Worm (Caenorhabditis elegans): ENCODE results near the gene flp-25.

Gene flp-25

DNA sequence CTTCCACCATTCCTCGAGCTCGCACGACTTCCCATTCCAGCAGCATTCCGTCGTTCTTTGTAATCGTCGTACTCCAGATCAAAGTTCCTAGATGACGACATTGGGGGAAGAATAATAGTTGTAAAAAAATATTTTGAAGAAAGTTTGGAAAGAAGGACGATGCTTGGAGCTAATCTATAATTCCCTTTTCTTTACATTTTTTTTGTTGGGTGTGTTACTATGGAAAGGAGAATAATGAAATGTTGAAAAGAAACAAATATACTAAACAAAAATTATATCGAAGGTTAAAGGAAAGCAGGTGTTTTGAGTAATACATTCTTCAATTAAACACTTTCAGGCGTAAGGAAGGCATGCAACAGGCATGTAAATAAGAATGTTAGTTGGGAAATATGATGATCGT is 32.1 kb upstream of the flp-25 start, which contains the start of gene C40H1.3:
Gene C40H1.3 (minus strand): TSS at position 101 of the 400 bp plus-strand sequence.
- TF ChIP-seq cog-1 (tag; optimal IDR thresholded peaks at IDR 0.05) (no peak), T22C8.4 (GFP tag; IDR thresholded peaks at IDR 0.05) (no peak), ztf-23 (GFP tag; IDR thresholded peaks at IDR 0.05) (no peak), tab-1 (GFP tag; IDR thresholded peaks at IDR 0.05) (no peak), ref-1 (GFP tag; conservative IDR thresholded peaks at IDR 0.05) (no peak), flt-1 (GFP tag; IDR thresholded peaks at IDR 0.05) (no peak), ztf-29 (GFP tag; IDR thresholded peaks at IDR 0.05) (no peak), klf-2 (GFP tag; conservative IDR thresholded peaks at IDR 0.05) (no peak), med-1 (GFP tag; optimal IDR thresholded peaks at IDR 0.05; ENCODE audit: insufficient read depth) (no peak)

DNA sequence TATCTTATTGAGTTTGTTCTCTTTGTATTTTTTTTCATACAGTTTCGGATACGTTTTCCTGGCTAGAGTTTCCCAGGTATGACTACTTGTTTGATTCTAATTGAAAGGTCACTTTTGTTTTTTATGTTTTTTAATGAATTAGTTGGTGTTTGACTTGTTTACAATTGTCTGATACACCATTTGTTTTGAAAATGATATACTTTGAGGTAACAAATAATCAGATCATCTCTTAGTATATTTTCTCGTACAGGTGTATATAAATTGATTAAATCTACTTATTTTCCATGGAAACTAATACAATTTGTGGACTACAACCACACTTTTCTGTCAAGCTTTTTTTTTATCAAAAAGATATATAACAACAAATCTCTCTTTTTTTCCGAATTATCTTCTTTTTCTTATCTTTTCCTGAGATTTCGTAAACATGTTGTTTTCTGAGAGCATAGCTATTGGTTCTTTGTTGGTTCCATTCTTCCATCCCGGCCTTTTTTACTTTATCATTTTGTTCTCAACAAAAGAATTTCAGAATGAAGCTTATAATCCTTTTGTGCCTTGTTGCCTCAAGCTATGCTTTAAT is 31.4 kb upstream of the flp-25 start, which contains the start of gene ttr-5:
Gene ttr-5 (plus strand): TSS at position 527 of the 577 bp plus-strand sequence.
- no peak for TF ChIP-seq ztf-23 (GFP tag; IDR thresholded peaks at IDR 0.05)
- no peak for TF ChIP-seq ztf-29 (GFP tag; IDR thresholded peaks at IDR 0.05)
- TF ChIP-seq tab-1 (GFP tag; IDR thresholded peaks at IDR 0.05): no peak
- no peak for TF ChIP-seq ref-1 (GFP tag; conservative IDR thresholded peaks at IDR 0.05)
- TF ChIP-seq klf-2 (GFP tag; conservative IDR thresholded peaks at IDR 0.05): no peak
- no peak for TF ChIP-seq med-1 (GFP tag; optimal IDR thresholded peaks at IDR 0.05; ENCODE audit: insufficient read depth)
- TF ChIP-seq flt-1 (GFP tag; IDR thresholded peaks at IDR 0.05): no peak
- no peak for TF ChIP-seq T22C8.4 (GFP tag; IDR thresholded peaks at IDR 0.05)
- TF ChIP-seq cog-1 (tag; optimal IDR thresholded peaks at IDR 0.05): no peak

DNA sequence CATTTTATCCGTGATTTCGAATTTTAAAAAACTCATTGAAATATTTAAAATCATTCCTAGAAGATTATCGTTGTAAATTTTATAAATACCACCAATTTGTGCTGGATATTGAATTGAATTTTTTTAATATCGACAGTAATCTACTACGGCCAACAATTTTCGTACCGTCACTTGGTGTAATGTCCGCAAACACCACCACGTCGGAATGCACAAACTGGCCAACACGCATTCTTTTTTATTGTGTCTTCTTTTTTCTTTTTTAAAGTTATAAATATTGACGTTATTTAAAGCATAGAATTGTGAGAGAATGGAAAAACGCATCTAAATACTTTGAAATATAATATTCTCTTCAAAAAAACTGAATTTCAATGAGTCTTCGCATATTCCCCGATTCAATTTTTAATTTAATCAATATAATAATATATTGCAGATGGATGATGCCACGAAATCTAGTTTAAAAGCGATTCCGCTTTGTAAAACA is 30.2 kb upstream of the flp-25 start, which contains the start of gene ufc-1:
Gene ufc-1 (plus strand): TSS at position 431 of the 481 bp plus-strand sequence.
- TF ChIP-seq cog-1 (tag; optimal IDR thresholded peaks at IDR 0.05) (no peak), klf-2 (GFP tag; conservative IDR thresholded peaks at IDR 0.05) (no peak), ztf-23 (GFP tag; IDR thresholded peaks at IDR 0.05) (no peak)

DNA sequence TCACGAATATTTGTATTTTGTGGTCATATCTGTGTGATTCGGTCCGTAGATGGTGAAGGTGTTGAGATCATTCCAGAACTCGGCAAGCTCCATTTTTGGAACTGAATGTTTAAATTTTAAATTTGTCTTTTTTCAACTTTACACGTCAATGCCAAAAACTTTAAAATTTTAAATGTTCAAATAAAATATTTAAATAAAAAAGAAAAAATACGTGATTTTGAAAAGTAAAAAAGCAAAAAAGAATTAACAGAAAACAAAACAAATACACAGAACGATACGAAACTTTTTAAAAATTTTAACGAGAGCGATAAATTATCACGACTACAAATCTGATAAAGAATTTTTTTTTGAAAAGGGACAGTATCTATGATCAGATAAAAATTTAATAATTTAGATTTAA is 27.2 kb upstream of the flp-25 start, which contains the start of gene elo-4:
Gene elo-4 (minus strand): TSS at position 101 of the 400 bp plus-strand sequence.
- TF ChIP-seq med-1 (GFP tag; optimal IDR thresholded peaks at IDR 0.05; ENCODE audit: insufficient read depth): no peak
- TF ChIP-seq klf-2 (GFP tag; conservative IDR thresholded peaks at IDR 0.05): no peak
- no peak for TF ChIP-seq cog-1 (tag; optimal IDR thresholded peaks at IDR 0.05)
- TF ChIP-seq tab-1 (GFP tag; IDR thresholded peaks at IDR 0.05): no peak
- no peak for TF ChIP-seq T22C8.4 (GFP tag; IDR thresholded peaks at IDR 0.05)
- no peak for TF ChIP-seq ztf-23 (GFP tag; IDR thresholded peaks at IDR 0.05)
- no peak for TF ChIP-seq ref-1 (GFP tag; conservative IDR thresholded peaks at IDR 0.05)
- TF ChIP-seq ztf-29 (GFP tag; IDR thresholded peaks at IDR 0.05): no peak
- TF ChIP-seq flt-1 (GFP tag; IDR thresholded peaks at IDR 0.05): no peak

DNA sequence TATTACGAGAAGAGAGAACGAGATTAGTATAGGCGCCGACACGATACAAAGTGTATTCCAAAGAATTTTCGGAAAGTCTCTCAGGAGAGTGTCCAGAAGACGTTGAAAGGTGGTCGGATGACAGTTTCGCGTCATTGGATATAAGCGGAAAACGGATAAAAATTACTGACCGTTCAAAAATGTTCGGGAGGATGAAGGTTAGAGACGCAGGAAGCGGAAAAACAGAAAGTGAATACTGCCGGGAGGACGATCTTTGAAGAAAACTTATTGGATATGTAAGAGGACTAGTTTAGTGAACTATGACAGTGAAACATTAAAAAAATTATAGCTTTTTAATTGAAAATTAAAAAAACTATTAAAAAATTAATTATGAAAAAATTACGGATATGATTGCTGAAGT is 26.3 kb upstream of the flp-25 start:
- no peak for TF ChIP-seq ztf-23 (GFP tag; IDR thresholded peaks at IDR 0.05)
- TF ChIP-seq med-1 (GFP tag; optimal IDR thresholded peaks at IDR 0.05; ENCODE audit: insufficient read depth): no peak
- no peak for TF ChIP-seq T22C8.4 (GFP tag; IDR thresholded peaks at IDR 0.05)
- TF ChIP-seq tab-1 (GFP tag; IDR thresholded peaks at IDR 0.05): no peak
- no peak for TF ChIP-seq ztf-29 (GFP tag; IDR thresholded peaks at IDR 0.05)
- TF ChIP-seq klf-2 (GFP tag; conservative IDR thresholded peaks at IDR 0.05): no peak
- TF ChIP-seq flt-1 (GFP tag; IDR thresholded peaks at IDR 0.05): no peak
- TF ChIP-seq cog-1 (tag; optimal IDR thresholded peaks at IDR 0.05): no peak
- no peak for TF ChIP-seq ref-1 (GFP tag; conservative IDR thresholded peaks at IDR 0.05)

ce11 chrIII:9336807-9337206 is 24.5 kb upstream of the flp-25 start:
- TF ChIP-seq T22C8.4 (GFP tag; IDR thresholded peaks at IDR 0.05): no peak
- TF ChIP-seq ztf-23 (GFP tag; IDR thresholded peaks at IDR 0.05): no peak
- TF ChIP-seq ztf-29 (GFP tag; IDR thresholded peaks at IDR 0.05): no peak
- no peak for TF ChIP-seq ref-1 (GFP tag; conservative IDR thresholded peaks at IDR 0.05)
- TF ChIP-seq med-1 (GFP tag; optimal IDR thresholded peaks at IDR 0.05; ENCODE audit: insufficient read depth): no peak
- TF ChIP-seq tab-1 (GFP tag; IDR thresholded peaks at IDR 0.05): no peak
- no peak for TF ChIP-seq flt-1 (GFP tag; IDR thresholded peaks at IDR 0.05)
- no peak for TF ChIP-seq klf-2 (GFP tag; conservative IDR thresholded peaks at IDR 0.05)
- no peak for TF ChIP-seq cog-1 (tag; optimal IDR thresholded peaks at IDR 0.05)

ce11 chrIII:9337968-9338367 is 23.4 kb upstream of the flp-25 start:
- TF ChIP-seq cog-1 (tag; optimal IDR thresholded peaks at IDR 0.05): no peak
- TF ChIP-seq klf-2 (GFP tag; conservative IDR thresholded peaks at IDR 0.05): no peak
- TF ChIP-seq ztf-29 (GFP tag; IDR thresholded peaks at IDR 0.05): no peak
- TF ChIP-seq med-1 (GFP tag; optimal IDR thresholded peaks at IDR 0.05; ENCODE audit: insufficient read depth): no peak
- TF ChIP-seq flt-1 (GFP tag; IDR thresholded peaks at IDR 0.05): no peak

DNA sequence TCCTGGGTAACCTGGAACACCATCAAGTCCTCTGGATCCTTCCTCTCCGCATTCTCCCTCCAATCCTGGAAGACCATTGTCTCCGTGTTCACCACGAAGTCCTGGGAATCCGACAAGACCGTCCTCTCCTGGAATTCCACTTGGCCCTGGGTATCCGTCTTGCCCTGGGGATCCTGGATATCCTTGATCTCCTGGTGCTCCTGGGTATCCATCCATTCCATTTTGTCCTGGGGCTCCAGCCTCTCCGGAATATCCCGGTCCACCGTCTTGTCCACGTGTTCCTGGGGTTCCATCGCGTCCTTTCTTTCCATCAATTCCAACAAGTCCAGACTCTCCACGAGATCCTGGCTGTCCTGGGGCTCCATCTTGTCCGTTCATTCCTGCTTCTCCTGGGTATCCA is 21.3 kb upstream of the flp-25 start:
- TF ChIP-seq flt-1 (GFP tag; IDR thresholded peaks at IDR 0.05): no peak
- TF ChIP-seq T22C8.4 (GFP tag; IDR thresholded peaks at IDR 0.05): no peak
- TF ChIP-seq med-1 (GFP tag; optimal IDR thresholded peaks at IDR 0.05; ENCODE audit: insufficient read depth): no peak
- no peak for TF ChIP-seq cog-1 (tag; optimal IDR thresholded peaks at IDR 0.05)
- no peak for TF ChIP-seq ref-1 (GFP tag; conservative IDR thresholded peaks at IDR 0.05)
- no peak for TF ChIP-seq klf-2 (GFP tag; conservative IDR thresholded peaks at IDR 0.05)
- no peak for TF ChIP-seq ztf-23 (GFP tag; IDR thresholded peaks at IDR 0.05)
- TF ChIP-seq ztf-29 (GFP tag; IDR thresholded peaks at IDR 0.05): no peak
- no peak for TF ChIP-seq tab-1 (GFP tag; IDR thresholded peaks at IDR 0.05)

- TF ChIP-seq tab-1 (GFP tag; IDR thresholded peaks at IDR 0.05): no peak
- TF ChIP-seq med-1 (GFP tag; optimal IDR thresholded peaks at IDR 0.05; ENCODE audit: insufficient read depth): no peak
These were observed 17.0 kb upstream of the flp-25 start, which contains the start of gene emb-9 for ce11 chrIII:9344347-9344746. emb-9 (minus strand) TSS chrIII:9344447.

DNA sequence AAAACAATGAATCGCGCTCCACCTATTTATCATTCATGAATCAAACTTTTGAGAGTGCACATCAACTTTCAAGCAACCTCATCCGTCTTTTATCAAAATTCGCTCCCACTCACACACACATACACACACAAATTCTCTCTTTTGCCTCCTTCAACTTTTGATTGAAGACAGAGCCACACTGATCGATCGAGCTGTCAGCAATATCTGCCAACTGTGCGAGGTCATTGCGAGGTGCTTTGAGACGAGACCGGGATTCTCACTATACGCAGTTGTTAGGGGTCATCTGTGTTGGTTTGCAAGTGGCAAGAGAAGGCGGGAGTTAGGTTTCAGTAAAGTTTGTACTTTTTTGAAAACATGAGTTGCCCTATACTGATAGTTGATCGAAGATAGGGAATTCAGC is 15.2 kb upstream of the flp-25 start:
- TF ChIP-seq ztf-29 (GFP tag; IDR thresholded peaks at IDR 0.05) (no peak), flt-1 (GFP tag; IDR thresholded peaks at IDR 0.05) (no peak), cog-1 (tag; optimal IDR thresholded peaks at IDR 0.05) (no peak), ztf-23 (GFP tag; IDR thresholded peaks at IDR 0.05) (no peak), med-1 (GFP tag; optimal IDR thresholded peaks at IDR 0.05; ENCODE audit: insufficient read depth) (no peak), ref-1 (GFP tag; conservative IDR thresholded peaks at IDR 0.05) (no peak), tab-1 (GFP tag; IDR thresholded peaks at IDR 0.05) (no peak), T22C8.4 (GFP tag; IDR thresholded peaks at IDR 0.05) (no peak), klf-2 (GFP tag; conservative IDR thresholded peaks at IDR 0.05) (no peak)

Data from whole organism, midembryonic.